Fruit fly (Drosophila melanogaster): Measurements from ENCODE around the gene CG34015.

dm6 chrX:16423125-16423509 lies 25.0 kb downstream of the CG34015 start:
- TF ChIP-seq Myc (optimal IDR thresholded peaks at IDR 0.05): no peak
- TF ChIP-seq ttk (optimal IDR thresholded peaks at IDR 0.05): no peak
- TF ChIP-seq psq (optimal IDR thresholded peaks at IDR 0.05): no peak
- TF ChIP-seq Sin3A (optimal IDR thresholded peaks at IDR 0.05): no peak

Data from Kc167 (cell line).